Fruit fly (Drosophila melanogaster) S2 (cell line): ENCODE measurements around the gene CG5096.

Experiments
- CG8478 ChIP-seq: fragments of >200 bp; optimal IDR thresholded peaks from 2 replicates; lab custom pipeline; 2018
- CTCF ChIP-seq, 2 experiments: fragments of >200 bp; optimal IDR thresholded peaks; 2 replicates each; lab custom pipeline; 2018

DNA sequence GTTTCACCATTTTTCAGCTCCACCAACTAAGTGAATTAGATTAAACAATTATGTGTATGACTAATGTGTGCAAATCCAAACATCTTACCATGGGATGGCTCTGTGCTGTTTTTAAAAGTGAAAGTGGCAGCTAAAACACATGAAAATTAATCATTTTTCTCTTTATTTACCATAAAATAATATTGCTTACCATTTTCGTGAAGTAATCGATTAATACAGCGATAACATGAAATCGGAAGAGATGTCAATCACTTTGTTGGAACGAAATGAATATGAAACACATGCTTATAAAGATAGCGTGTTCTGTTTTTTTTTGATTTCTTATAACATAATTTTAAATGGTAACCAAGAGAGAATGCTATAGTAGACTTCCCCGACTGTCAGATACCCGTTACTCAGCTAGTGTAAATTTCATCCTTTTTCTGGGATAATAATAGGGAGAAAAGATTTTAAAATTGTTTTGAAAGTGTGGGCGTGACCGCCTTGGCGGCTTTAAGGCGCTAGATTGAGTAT is 21.8 kb downstream of the CG5096 start:
- TF ChIP-seq CTCF (optimal IDR thresholded peaks at IDR 0.05; lab: Kevin White, UChicago): no peak
- TF ChIP-seq CG8478 (lab: Kevin White, UChicago): no peak
